Fruit fly (Drosophila melanogaster): ENCODE data around the gene Tsp68C.

DNA sequence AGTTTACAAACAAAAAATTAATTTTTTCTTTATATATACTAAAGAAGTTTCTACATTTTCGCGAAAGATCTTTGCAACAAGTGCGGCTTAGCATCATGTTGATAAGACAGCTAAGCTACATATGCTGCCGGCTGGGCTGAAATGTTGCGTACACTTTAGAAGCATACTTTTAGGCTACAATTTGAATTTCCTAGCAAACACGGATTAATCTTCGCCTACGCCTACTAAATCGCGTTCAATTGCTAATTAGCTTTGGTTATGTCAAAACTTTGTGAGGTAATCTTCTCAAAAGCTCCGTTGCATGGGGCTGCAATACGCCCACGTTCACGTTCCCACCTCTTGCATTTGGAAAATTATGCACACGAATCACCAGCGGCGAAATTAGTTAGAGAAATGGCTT is 33.5 kb downstream of the Tsp68C start:
- TF ChIP-seq Pif1A (GFP tag; optimal IDR thresholded peaks at IDR 0.05) (no peak), CG9948 (tag; optimal IDR thresholded peaks at IDR 0.05) (no peak), Ets98B (GFP tag; IDR thresholded peaks at IDR 0.05) (no peak), CG17806 (tag; optimal IDR thresholded peaks at IDR 0.05) (no peak), CG4496 (GFP tag; IDR thresholded peaks at IDR 0.05) (no peak), CG34367 (tag; optimal IDR thresholded peaks at IDR 0.05) (no peak), CG13204 (GFP tag; optimal IDR thresholded peaks at IDR 0.05) (no peak), D1 (tag; optimal IDR thresholded peaks at IDR 0.05) (no peak), Snoo (tag; optimal IDR thresholded peaks at IDR 0.05) (no peak), EcR (GFP tag; optimal IDR thresholded peaks at IDR 0.05) (no peak), CG32121 (GFP tag; IDR thresholded peaks at IDR 0.05) (no peak)

All from whole organism, pupa.